Worm (Caenorhabditis elegans) whole organism, L4/young adult: Measurements from ENCODE around the gene aex-4.

Source experiments
- W03F9.2 ChIP-seq: fragments of 150-350 bp; optimal IDR thresholded peaks from 2 replicates; lab custom pipeline; 2014; ENCODE audit warnings: missing biosample characterization, missing genetic modification characterization
- dao-5 ChIP-seq: sonication (generic microtip); optimal IDR thresholded peaks from 2 replicates; lab custom pipeline; 2016; ENCODE audit warnings: missing genotype, missing genetic modification characterization, moderate library complexity, missing compliant biosample characterization
- him-1 ChIP-seq: sonication (generic microtip); optimal IDR thresholded peaks from 2 replicates; lab custom pipeline; 2016; ENCODE audit warnings: missing genotype, missing genetic modification reagents, missing genetic modification characterization, missing compliant biosample characterization

aex-4 gene

DNA sequence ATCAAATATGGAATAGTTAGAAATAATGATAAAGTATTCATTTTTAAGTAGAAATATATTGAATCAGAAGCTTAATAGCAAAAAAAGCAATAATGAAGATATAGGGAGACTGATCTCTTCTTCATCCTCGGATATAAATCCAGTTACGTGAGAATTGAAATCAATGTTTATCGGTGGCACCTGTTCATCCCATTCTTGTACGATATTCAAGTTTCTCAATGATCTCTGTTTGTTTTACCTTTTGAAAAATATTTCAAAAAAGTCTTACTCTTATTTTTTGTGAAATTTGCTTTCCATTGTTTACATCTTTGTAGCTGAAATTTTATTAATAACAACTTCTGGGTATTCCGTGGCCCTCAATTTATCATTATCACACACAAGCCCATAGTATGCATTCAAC is 29.3 kb downstream of the aex-4 start, which contains the start of gene T14G12.12:
TSS of gene T14G12.12 (minus strand) at position 101 of the 400 bp plus-strand sequence.
- TF ChIP-seq him-1 (tag; lab: Kevin White, UChicago) = no peak
- no peak for TF ChIP-seq dao-5 (tag; lab: Kevin White, UChicago)
- TF ChIP-seq W03F9.2 (tag; lab: Kevin White, UChicago) = no peak

- TF ChIP-seq W03F9.2 (tag; lab: Kevin White, UChicago) (no peak), him-1 (tag; lab: Kevin White, UChicago) (no peak), dao-5 (tag; lab: Kevin White, UChicago) (no peak)
Observed at ce11 chrX:3759345-3759744, 30.3 kb downstream of the aex-4 start, which contains the start of gene T14G12.6. Gene T14G12.6 (minus strand): TSS chrX:3759445.

ce11 chrX:3759820-3760219 is 30.7 kb downstream of the aex-4 start:
- no peak for TF ChIP-seq him-1 (tag; lab: Kevin White, UChicago)
- no peak for TF ChIP-seq W03F9.2 (tag; lab: Kevin White, UChicago)
- TF ChIP-seq dao-5 (tag; lab: Kevin White, UChicago) = no peak

- TF ChIP-seq W03F9.2 (tag; lab: Kevin White, UChicago) = no peak
- no peak for TF ChIP-seq him-1 (tag; lab: Kevin White, UChicago)
- no peak for TF ChIP-seq dao-5 (tag; lab: Kevin White, UChicago)
Observed at ce11 chrX:3762410-3762809, 33.3 kb downstream of the aex-4 start, which contains the start of gene T14G12.11. Gene T14G12.11 (minus strand): TSS chrX:3762547.

DNA sequence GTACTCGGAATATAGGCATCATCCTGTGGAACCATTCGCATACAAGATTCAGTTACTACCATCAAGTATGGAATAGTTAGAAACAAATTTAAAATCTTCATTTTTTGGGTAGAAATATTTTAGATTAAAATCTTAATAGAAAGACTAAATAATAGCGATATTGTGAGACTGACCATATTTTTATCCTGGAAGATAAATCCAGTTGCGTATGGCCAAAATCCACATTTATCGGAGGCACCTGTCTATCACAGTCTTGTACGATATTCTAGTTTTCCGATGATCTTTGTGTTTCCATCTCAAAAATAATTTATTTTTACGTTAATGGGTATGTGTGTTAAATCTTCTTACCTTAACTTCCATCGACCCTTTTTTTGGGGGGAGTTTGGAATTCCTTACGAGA is 35.2 kb downstream of the aex-4 start, which contains the start of gene F47B7.3:
TSS of gene F47B7.3 (minus strand) at position 101 of the 400 bp plus-strand sequence.
- no peak for TF ChIP-seq W03F9.2 (tag; lab: Kevin White, UChicago)
- no peak for TF ChIP-seq dao-5 (tag; lab: Kevin White, UChicago)
- TF ChIP-seq him-1 (tag; lab: Kevin White, UChicago) = no peak

DNA sequence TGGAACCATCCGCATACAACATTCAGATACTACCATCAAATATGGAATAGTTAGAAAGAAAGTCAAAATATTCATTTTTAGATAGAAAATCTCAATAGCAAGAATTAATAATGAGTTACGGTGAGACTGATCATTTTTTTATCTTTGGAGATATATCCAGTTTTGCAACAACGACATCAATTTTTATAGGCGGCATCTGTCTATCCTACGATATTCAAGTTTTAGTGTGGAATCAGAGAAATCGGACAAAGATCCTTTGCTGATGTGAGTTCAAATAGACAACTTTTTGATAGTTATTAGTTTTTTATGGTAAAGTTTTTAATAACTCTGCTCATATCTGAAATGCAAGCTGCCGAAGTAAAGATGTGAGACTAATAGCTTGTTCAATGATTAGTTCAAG is 37.5 kb downstream of the aex-4 start, which contains the start of gene F47B7.4:
TSS of gene F47B7.4 (minus strand) at position 101 of the 400 bp plus-strand sequence.
- TF ChIP-seq him-1 (tag; lab: Kevin White, UChicago) (no peak), W03F9.2 (tag; lab: Kevin White, UChicago) (no peak), dao-5 (tag; lab: Kevin White, UChicago) (no peak)

DNA sequence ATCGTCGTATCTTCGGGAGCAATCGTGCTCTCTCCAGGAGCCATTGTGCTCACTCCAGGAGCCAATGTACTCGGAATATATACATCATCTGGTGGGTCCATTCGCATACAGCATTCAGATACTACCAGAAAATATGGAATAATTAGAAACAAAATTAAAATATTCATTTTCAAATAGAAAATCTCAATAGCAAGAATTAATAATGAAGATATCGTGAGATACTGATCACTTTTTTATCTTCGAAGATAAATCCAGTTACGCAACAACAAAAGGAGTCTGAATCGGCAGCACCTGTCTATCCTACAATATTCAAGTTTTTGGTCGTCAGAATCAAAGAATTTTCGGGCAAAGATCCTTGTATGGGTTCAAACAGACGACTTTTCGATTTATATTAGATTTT is 39.6 kb downstream of the aex-4 start, which contains the start of gene F47B7.5:
TSS of gene F47B7.5 (minus strand) at position 101 of the 400 bp plus-strand sequence.
- TF ChIP-seq him-1 (tag; lab: Kevin White, UChicago) (no peak), W03F9.2 (tag; lab: Kevin White, UChicago) (no peak), dao-5 (tag; lab: Kevin White, UChicago) (no peak)

DNA sequence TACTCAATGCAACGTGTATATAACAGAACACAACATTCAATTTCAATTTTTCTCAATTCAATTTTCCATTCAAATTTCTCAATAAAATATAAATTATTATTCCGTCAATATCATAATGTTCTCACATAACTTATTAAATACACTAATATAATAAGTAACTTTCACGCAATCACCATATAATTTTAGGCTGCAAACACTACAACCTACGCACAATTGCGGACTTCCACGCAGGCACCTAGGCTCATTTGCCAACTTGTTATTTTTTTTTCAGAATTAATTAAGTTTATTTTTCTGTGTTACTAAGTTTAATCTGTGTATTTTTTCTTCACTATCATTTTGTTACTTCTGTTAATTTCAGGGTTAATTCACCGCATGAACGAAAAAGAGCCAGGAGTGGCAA is 43.3 kb downstream of the aex-4 start, which contains the start of gene F47B7.2:
TSS of gene F47B7.2 (plus strand) at position 358 of the 400 bp plus-strand sequence.
- TF ChIP-seq W03F9.2 (tag; lab: Kevin White, UChicago) = no peak
- TF ChIP-seq him-1 (tag; lab: Kevin White, UChicago) = no peak
- no peak for TF ChIP-seq dao-5 (tag; lab: Kevin White, UChicago)

DNA sequence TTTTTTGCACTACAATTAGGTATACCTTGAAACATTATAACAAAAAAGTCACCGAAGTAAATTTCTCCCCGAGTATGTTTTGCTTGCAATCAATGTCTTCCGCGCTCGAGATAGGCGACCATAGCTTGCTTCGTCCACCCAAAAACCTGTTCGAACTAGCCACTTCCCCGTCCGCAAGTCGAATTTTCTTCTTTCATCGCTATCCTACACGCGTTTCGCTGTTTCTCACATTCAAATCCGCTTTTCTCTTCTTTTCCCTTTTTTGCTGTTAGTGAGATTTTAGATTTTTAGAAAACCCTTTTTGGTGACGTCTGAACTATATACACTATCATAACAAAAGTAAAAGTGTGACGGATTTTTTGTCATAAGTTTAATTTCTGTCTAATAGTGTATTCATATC is 44.2 kb downstream of the aex-4 start:
- TF ChIP-seq dao-5 (tag; lab: Kevin White, UChicago) (no peak), W03F9.2 (tag; lab: Kevin White, UChicago) (no peak), him-1 (tag; lab: Kevin White, UChicago) (no peak)

- TF ChIP-seq dao-5 (tag; lab: Kevin White, UChicago) = no peak
- TF ChIP-seq him-1 (tag; lab: Kevin White, UChicago) = no peak
- no peak for TF ChIP-seq W03F9.2 (tag; lab: Kevin White, UChicago)
Observed at ce11 chrX:3781040-3781439, 52.0 kb downstream of the aex-4 start, which contains the start of gene marg-1. Gene marg-1 (minus strand): TSS chrX:3781140.
